Fruit fly (Drosophila melanogaster): ENCODE measurements around the gene CG33783.

The CG33783 gene

DNA sequence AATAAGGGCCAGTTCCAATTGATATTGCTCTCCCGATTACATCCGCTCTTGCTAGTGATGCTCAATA is 18.0 kb upstream of the CG33783 start, which contains the start of gene CG12811:
CG12811 (minus strand) TSS at position 23 of the 67 bp plus-strand sequence.
- no peak for TF ChIP-seq Vsx2 (GFP tag; optimal IDR thresholded peaks at IDR 0.05; ENCODE audit: partially characterized antibody)
- TF ChIP-seq jim (GFP tag; optimal IDR thresholded peaks at IDR 0.05): no peak
- TF ChIP-seq Jra (GFP tag; optimal IDR thresholded peaks at IDR 0.05): no peak
- no peak for TF ChIP-seq rgr (GFP tag; optimal IDR thresholded peaks at IDR 0.05)
- TF ChIP-seq foxo (GFP tag; optimal IDR thresholded peaks at IDR 0.05): no peak
- no peak for TF ChIP-seq GATAd (GFP tag; optimal IDR thresholded peaks at IDR 0.05)
- no peak for TF ChIP-seq sage (GFP tag; optimal IDR thresholded peaks at IDR 0.05)
- no peak for TF ChIP-seq CG9705 (GFP tag; optimal IDR thresholded peaks at IDR 0.05)
- no peak for TF ChIP-seq Abd-B (GFP tag; optimal IDR thresholded peaks at IDR 0.05)
- no peak for TF ChIP-seq HLH106 (tag; optimal IDR thresholded peaks at IDR 0.05)
- TF ChIP-seq tai (GFP tag; optimal IDR thresholded peaks at IDR 0.05): no peak
- TF ChIP-seq Hr78 (GFP tag; optimal IDR thresholded peaks at IDR 0.05): no peak
- no peak for TF ChIP-seq Hnf4 (GFP tag; optimal IDR thresholded peaks at IDR 0.05)

DNA sequence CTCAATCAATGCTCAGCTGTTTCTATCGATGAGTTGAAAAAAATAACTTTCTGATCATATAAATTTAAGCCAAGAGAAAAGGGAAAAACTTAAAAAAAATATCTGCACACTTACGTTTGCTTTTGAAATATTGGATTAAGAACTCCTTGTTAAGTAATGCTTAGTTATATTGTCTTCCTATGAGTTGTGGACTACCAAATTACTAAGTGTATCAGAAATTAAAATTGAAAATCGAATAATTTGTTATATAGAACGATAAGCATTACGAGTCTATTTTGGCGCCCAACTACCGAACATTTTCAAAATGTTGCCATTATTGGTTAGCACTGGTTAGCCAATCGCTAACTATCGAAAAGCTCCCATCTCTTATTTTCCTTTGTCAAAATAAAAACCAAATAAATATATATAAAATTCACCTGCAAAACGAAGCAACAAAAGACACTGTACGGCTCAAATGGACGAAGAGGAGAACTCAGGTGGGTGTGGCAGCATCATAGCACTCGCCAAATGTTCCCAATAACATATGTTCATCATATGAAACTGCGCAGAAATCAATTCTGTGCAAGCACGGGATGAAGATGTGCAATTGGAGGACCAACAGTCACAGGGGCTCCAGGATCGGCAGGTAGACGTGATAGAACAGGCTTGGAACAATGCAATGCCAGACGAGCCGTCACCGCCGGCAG is 17.6 kb upstream of the CG33783 start, which contains the start of gene ohgt:
ohgt (plus strand) TSS at position 358 of the 686 bp plus-strand sequence.
- no peak for TF ChIP-seq dmrt93B (GFP tag; optimal IDR thresholded peaks at IDR 0.05)
- TF ChIP-seq fru (GFP tag; optimal IDR thresholded peaks at IDR 0.05): peak; percentile 40
- peak; percentile 49 for TF ChIP-seq Sp1 (GFP tag; optimal IDR thresholded peaks at IDR 0.05)
- peak; percentile 32 for TF ChIP-seq h (GFP tag; optimal IDR thresholded peaks at IDR 0.05)
- TF ChIP-seq Hnf4 (GFP tag; optimal IDR thresholded peaks at IDR 0.05): peak; percentile 42
- no peak for TF ChIP-seq Dif (GFP tag; optimal IDR thresholded peaks at IDR 0.05; ENCODE audit: partially characterized antibody)
- TF ChIP-seq rgr (GFP tag; optimal IDR thresholded peaks at IDR 0.05): peak; percentile 37
- TF ChIP-seq Jra (GFP tag; optimal IDR thresholded peaks at IDR 0.05): peak; percentile 62
- TF ChIP-seq Rel (GFP tag; optimal IDR thresholded peaks at IDR 0.05): no peak
- no peak for TF ChIP-seq Rel (tag; optimal IDR thresholded peaks at IDR 0.05)
- peak; percentile 31 for TF ChIP-seq ey (GFP tag; optimal IDR thresholded peaks at IDR 0.05)
- TF ChIP-seq pan (optimal IDR thresholded peaks at IDR 0.05): no peak
- TF ChIP-seq sv (GFP tag; optimal IDR thresholded peaks at IDR 0.05): peak; percentile 3
- peak; percentile 46 for TF ChIP-seq woc (GFP tag; optimal IDR thresholded peaks at IDR 0.05)
- peak; percentile 22 for TF ChIP-seq OdsH (GFP tag; optimal IDR thresholded peaks at IDR 0.05)
- TF ChIP-seq foxo (GFP tag; optimal IDR thresholded peaks at IDR 0.05): peak in 1 of 2 experiments; percentile 40
- TF ChIP-seq HLH106 (tag; optimal IDR thresholded peaks at IDR 0.05): peak; percentile 35
- peak; percentile 36 for TF ChIP-seq Myc (optimal IDR thresholded peaks at IDR 0.05)

DNA sequence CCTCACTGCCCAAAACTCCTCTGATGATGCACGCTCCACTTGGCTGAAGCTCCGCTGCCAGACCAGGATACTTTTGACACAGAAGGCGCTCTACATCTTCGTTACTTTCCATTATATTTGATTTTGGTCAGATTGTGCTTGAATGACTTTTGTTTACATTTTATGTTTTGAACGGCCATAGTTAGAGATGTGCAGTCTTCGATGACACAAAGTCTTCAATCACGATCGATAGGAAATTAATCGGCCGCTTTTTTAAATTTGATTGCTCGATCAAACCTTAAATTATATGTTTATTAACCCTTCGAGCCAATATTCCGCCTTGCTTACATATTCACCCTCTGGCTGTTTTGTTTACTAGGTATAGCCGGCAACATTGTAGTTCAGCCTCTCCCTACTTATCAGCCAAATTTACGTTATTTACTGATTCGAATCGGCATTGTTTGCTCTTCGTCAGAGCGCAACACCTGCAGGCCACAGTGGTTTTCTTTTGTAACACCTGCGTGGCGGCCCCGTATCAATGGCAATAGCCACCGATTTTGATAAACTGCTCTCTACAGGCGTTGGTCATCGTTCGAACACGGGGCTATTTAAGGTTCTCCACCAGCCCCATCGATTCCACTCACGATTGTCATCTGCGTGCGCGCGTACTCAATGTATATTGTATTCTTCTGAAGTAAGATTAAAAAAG is 13.7 kb upstream of the CG33783 start, which contains the start of the genes Fancl and Npc2e:
Fancl (minus strand) TSS at position 175 of the 688 bp plus-strand sequence.
Npc2e (plus strand) TSS at position 638 of the 688 bp plus-strand sequence.
- TF ChIP-seq h (GFP tag; optimal IDR thresholded peaks at IDR 0.05) (no peak), dmrt93B (GFP tag; optimal IDR thresholded peaks at IDR 0.05) (no peak), Rel (GFP tag; optimal IDR thresholded peaks at IDR 0.05) (no peak), Rel (tag; optimal IDR thresholded peaks at IDR 0.05) (peak; percentile 17)

DNA sequence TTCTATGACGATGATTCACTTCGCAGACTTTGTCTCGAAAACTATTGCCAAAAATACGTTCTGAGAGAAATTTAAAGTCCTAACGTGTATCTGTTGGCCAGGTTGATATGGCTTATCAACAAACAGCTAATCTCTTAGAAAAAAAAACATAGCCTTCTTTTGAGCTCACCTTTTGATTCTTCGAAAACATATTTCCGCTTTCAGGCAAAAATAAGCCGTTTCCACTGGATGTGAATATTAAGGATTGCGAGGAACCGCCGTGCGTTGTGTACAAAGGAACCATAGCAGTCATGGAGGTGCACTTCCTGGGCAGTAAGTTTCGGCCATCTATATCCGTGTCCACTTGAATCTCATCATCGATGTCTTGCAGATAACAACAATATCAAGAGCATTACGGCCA is 13.0 kb upstream of the CG33783 start:
- TF ChIP-seq Jra (GFP tag; optimal IDR thresholded peaks at IDR 0.05) (no peak), Dif (GFP tag; optimal IDR thresholded peaks at IDR 0.05; ENCODE audit: partially characterized antibody) (no peak), sv (GFP tag; optimal IDR thresholded peaks at IDR 0.05) (no peak), CG32264 (GFP tag; optimal IDR thresholded peaks at IDR 0.05) (no peak), HLH106 (tag; optimal IDR thresholded peaks at IDR 0.05) (no peak), Abd-B (GFP tag; optimal IDR thresholded peaks at IDR 0.05) (no peak), dl (GFP tag; optimal IDR thresholded peaks at IDR 0.05; ENCODE audit: insufficient read depth in 1 of 2, partially characterized antibody in 2 of 2) (no peak), ey (GFP tag; optimal IDR thresholded peaks at IDR 0.05) (no peak), brk (GFP tag; optimal IDR thresholded peaks at IDR 0.05) (no peak), CrebA (GFP tag; optimal IDR thresholded peaks at IDR 0.05; ENCODE audit: borderline replicate concordance) (no peak), woc (GFP tag; optimal IDR thresholded peaks at IDR 0.05) (no peak), br (GFP tag; optimal IDR thresholded peaks at IDR 0.05) (no peak), rgr (GFP tag; optimal IDR thresholded peaks at IDR 0.05) (no peak), h (GFP tag; optimal IDR thresholded peaks at IDR 0.05) (no peak), Myc (optimal IDR thresholded peaks at IDR 0.05) (no peak), fru (GFP tag; optimal IDR thresholded peaks at IDR 0.05) (no peak), psq (GFP tag; optimal IDR thresholded peaks at IDR 0.05) (no peak), sage (GFP tag; optimal IDR thresholded peaks at IDR 0.05) (no peak), lola (GFP tag; optimal IDR thresholded peaks at IDR 0.05) (no peak)

Measured in whole organism, wandering third instar larva.